Worm (Caenorhabditis elegans) whole organism, L1 larva: ENCODE results near the gene tag-280.

Source experiments
- C04F5.9 ChIP-seq: sonication (generic microtip); optimal IDR thresholded peaks from 2 replicates; lab custom pipeline; 2016; ENCODE audit warnings: missing genetic modification characterization, missing compliant biosample characterization
- C34B4.2 ChIP-seq: sonication (generic microtip); optimal IDR thresholded peaks from 2 replicates; lab custom pipeline; 2017; ENCODE audit warnings: mild to moderate bottlenecking, missing genetic modification characterization, missing compliant biosample characterization
- F16B12.6 ChIP-seq: fragments of 150-350 bp; optimal IDR thresholded peaks from 2 replicates; lab custom pipeline; 2014; ENCODE audit warnings: missing biosample characterization, missing genetic modification characterization
- aha-1 ChIP-seq: fragments of 150-350 bp; optimal IDR thresholded peaks from 2 replicates; lab custom pipeline; 2014; ENCODE audit warnings: missing biosample characterization, missing genetic modification characterization
- aly-2 ChIP-seq: fragments of 150-350 bp; optimal IDR thresholded peaks from 2 replicates; lab custom pipeline; 2014; ENCODE audit warnings: missing biosample characterization, missing genetic modification characterization
- ama-1 ChIP-seq: fragments of 150-350 bp; optimal IDR thresholded peaks from 2 replicates; lab custom pipeline; 2014
- ceh-82 ChIP-seq, 3 experiments: fragments of 150-350 bp in 1 of 3; sonication (generic microtip) in 2 of 3; optimal IDR thresholded peaks; 2 replicates each; lab custom pipeline; 2014 to 2017; ENCODE audit warnings: missing biosample characterization in 3 of 3, missing genetic modification characterization in 3 of 3
- dsc-1 ChIP-seq: sonication (generic microtip); optimal IDR thresholded peaks from 2 replicates; lab custom pipeline; 2016; ENCODE audit warnings: mild to moderate bottlenecking, missing genetic modification characterization, missing compliant biosample characterization
- efl-1 ChIP-seq, 4 experiments: fragments of 150-350 bp; optimal IDR thresholded peaks in 3 of 4; peaks in 1 of 4; 1 replicate in 1 of 4; 2 replicates in 3 of 4; lab custom pipeline; 2014; ENCODE audit warnings: missing biosample characterization in 2 of 4, missing genetic modification characterization in 2 of 4, missing genetic modification reagents in 2 of 4
- efl-3 ChIP-seq: fragments of 200-800 bp; sonication (Bioruptor generic); optimal IDR thresholded peaks from 2 replicates; lab custom pipeline; 2018; ENCODE audit warnings: mild to moderate bottlenecking, missing genetic modification characterization, missing compliant biosample characterization
- fkh-10 ChIP-seq: sonication (generic microtip); optimal IDR thresholded peaks from 2 replicates; lab custom pipeline; 2017; ENCODE audit warnings: missing biosample characterization, missing genetic modification reagents, missing genetic modification characterization
- hlh-4 ChIP-seq: sonication (generic microtip); optimal IDR thresholded peaks from 2 replicates; lab custom pipeline; 2016; ENCODE audit warnings: mild to moderate bottlenecking, missing genetic modification characterization, missing compliant biosample characterization
- hpl-2 ChIP-seq: fragments of 150-350 bp; optimal IDR thresholded peaks from 2 replicates; lab custom pipeline; 2014; ENCODE audit warnings: missing biosample characterization, missing genetic modification reagents, missing genetic modification characterization
- isw-1 ChIP-seq: fragments of 200-800 bp; sonication (Bioruptor generic); IDR thresholded peaks from 2 replicates; pipeline ENCODE4 v1.3.6; 2022; ENCODE audit warnings: missing genetic modification characterization, missing compliant biosample characterization
- jun-1 ChIP-seq: fragments of 150-350 bp; optimal IDR thresholded peaks from 2 replicates; lab custom pipeline; 2014; ENCODE audit warnings: missing biosample characterization, missing genetic modification reagents, missing genetic modification characterization
- lin-14 ChIP-seq: fragments of 200-800 bp; sonication (Bioruptor generic); optimal IDR thresholded peaks from 2 replicates; lab custom pipeline; 2018; ENCODE audit warnings: mild to moderate bottlenecking, missing genetic modification characterization, moderate library complexity, missing compliant biosample characterization
- lin-15B ChIP-seq: fragments of 150-350 bp; sonication (generic microtip); optimal IDR thresholded peaks from 3 replicates; lab custom pipeline; 2014; ENCODE audit warnings: missing biosample characterization, missing genetic modification characterization
- lin-35 ChIP-seq, 2 experiments: fragments of 150-350 bp; optimal IDR thresholded peaks; 2 replicates each; lab custom pipeline; 2014; ENCODE audit warnings: missing biosample characterization in 2 of 2, missing genetic modification characterization in 2 of 2, missing genetic modification reagents in 2 of 2
- mdl-1 ChIP-seq, 2 experiments: fragments of 150-350 bp; optimal IDR thresholded peaks; 2 replicates each; lab custom pipeline; 2014 to 2017; ENCODE audit warnings: missing biosample characterization in 2 of 2, missing genetic modification characterization in 2 of 2, inconsistent platforms in 1 of 2
- mep-1 ChIP-seq: fragments of 150-350 bp; optimal IDR thresholded peaks from 2 replicates; lab custom pipeline; 2014; ENCODE audit warnings: missing biosample characterization, missing genetic modification characterization
- nhr-12 ChIP-seq: sonication (generic microtip); optimal IDR thresholded peaks from 2 replicates; lab custom pipeline; 2017; ENCODE audit warnings: missing biosample characterization, missing genetic modification characterization
- nhr-20 ChIP-seq: sonication (generic microtip); optimal IDR thresholded peaks from 2 replicates; lab custom pipeline; 2016; ENCODE audit warnings: mild to moderate bottlenecking, missing genetic modification characterization, missing compliant biosample characterization
- nhr-237 ChIP-seq: fragments of 150-350 bp; optimal IDR thresholded peaks from 2 replicates; lab custom pipeline; 2014; ENCODE audit warnings: missing biosample characterization, missing genetic modification characterization
- nhr-28 ChIP-seq: fragments of 150-350 bp; optimal IDR thresholded peaks from 2 replicates; lab custom pipeline; 2014; ENCODE audit warnings: missing biosample characterization, missing genetic modification characterization
- nhr-47 ChIP-seq: sonication (generic microtip); optimal IDR thresholded peaks from 2 replicates; lab custom pipeline; 2016; ENCODE audit warnings: mild to moderate bottlenecking, missing genetic modification characterization, moderate library complexity, missing compliant biosample characterization
- nhr-71 ChIP-seq: sonication (generic microtip); optimal IDR thresholded peaks from 2 replicates; lab custom pipeline; 2016; ENCODE audit warnings: mild to moderate bottlenecking, missing genetic modification characterization, moderate library complexity, missing compliant biosample characterization
- nhr-77 ChIP-seq: fragments of 150-350 bp; optimal IDR thresholded peaks from 2 replicates; lab custom pipeline; 2014; ENCODE audit warnings: missing biosample characterization, missing genetic modification characterization
- pqm-1 ChIP-seq: sonication (generic microtip); optimal IDR thresholded peaks from 3 replicates; lab custom pipeline; 2017; ENCODE audit warnings: missing biosample characterization, missing genetic modification characterization
- rnt-1 ChIP-seq: sonication (generic microtip); optimal IDR thresholded peaks from 2 replicates; lab custom pipeline; 2016; ENCODE audit warnings: mild to moderate bottlenecking, missing genetic modification characterization, moderate library complexity, missing compliant biosample characterization
- sptf-1 ChIP-seq: fragments of 150-350 bp; optimal IDR thresholded peaks from 2 replicates; lab custom pipeline; 2014; ENCODE audit warnings: missing biosample characterization, missing genetic modification characterization
- tbx-2 ChIP-seq: sonication (generic microtip); optimal IDR thresholded peaks from 2 replicates; lab custom pipeline; 2016; ENCODE audit warnings: missing genetic modification characterization, missing compliant biosample characterization
- tlp-1 ChIP-seq: fragments of 150-350 bp; optimal IDR thresholded peaks from 2 replicates; lab custom pipeline; 2014; ENCODE audit warnings: missing biosample characterization, missing genetic modification characterization
- unc-130 ChIP-seq: fragments of 150-350 bp; optimal IDR thresholded peaks from 2 replicates; lab custom pipeline; 2017; ENCODE audit warnings: missing biosample characterization, missing genetic modification characterization, inconsistent platforms
- unc-30 ChIP-seq: sonication (generic microtip); optimal IDR thresholded peaks from 2 replicates; lab custom pipeline; 2017; ENCODE audit warnings: missing biosample characterization, missing genetic modification characterization
- vab-15 ChIP-seq: sonication (generic microtip); optimal IDR thresholded peaks from 2 replicates; lab custom pipeline; 2017; ENCODE audit warnings: missing genotype, mild to moderate bottlenecking, missing genetic modification characterization, missing compliant biosample characterization

The tag-280 gene

DNA sequence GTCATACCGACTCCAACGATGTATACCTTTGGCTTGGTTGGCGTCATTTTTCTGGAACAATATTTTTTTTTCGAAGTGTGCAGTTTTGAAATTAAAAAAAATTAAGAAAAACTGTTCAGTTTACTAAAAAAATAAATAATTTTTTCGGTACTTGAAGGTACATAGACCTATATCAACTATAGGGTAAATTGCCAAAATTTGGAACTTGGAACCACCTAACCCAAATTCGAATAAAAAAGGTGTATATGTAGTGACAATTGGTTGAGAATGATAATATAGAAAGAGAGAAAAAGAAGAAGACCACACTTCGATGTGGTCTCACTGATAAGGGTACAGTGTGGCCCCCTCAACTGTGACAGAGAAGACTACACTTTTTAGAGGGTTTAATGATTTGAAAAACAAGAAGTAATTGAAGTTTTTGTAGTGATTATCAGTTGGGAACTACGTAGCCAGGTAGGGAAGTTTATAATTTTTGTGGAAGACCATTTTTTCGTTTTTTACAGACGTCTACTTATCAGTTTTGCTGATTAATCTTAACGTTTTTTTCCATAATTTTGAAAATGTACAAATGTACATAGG is 34.7 kb upstream of the tag-280 start, which contains the start of gene daf-22 (continued):
- TF ChIP-seq unc-130 (no peak), tlp-1 (tag; lab: Kevin White, UChicago) (no peak), lin-15B (tag; lab: Kevin White, UChicago) (no peak), fkh-10 (GFP tag; lab: Kevin White, UChicago) (no peak), hlh-4 (tag; lab: Kevin White, UChicago) (no peak), dsc-1 (tag; lab: Kevin White, UChicago) (no peak), vab-15 (tag; lab: Kevin White, UChicago) (no peak), nhr-237 (tag; lab: Kevin White, UChicago) (no peak), mep-1 (tag; lab: Kevin White, UChicago) (no peak), isw-1 (GFP tag; lab: Robert Waterston, UW) (no peak), efl-1 (optimal IDR thresholded peaks at IDR 0.05; lab: Kevin White, UChicago) (no peak), efl-1 (GFP tag; optimal IDR thresholded peaks at IDR 0.05 in 1 of 2; lab: Kevin White, UChicago) (peak in 1 of 2 experiments; percentile 80), nhr-77 (tag; lab: Kevin White, UChicago) (no peak), C04F5.9 (tag; lab: Kevin White, UChicago) (no peak), rnt-1 (no peak), aly-2 (no peak), nhr-20 (tag; lab: Kevin White, UChicago) (peak; percentile 75), mdl-1 (tag; optimal IDR thresholded peaks at IDR 0.05; lab: Kevin White, UChicago) (no peak)

- TF ChIP-seq nhr-71 (no peak), mep-1 (tag; lab: Kevin White, UChicago) (no peak), C04F5.9 (tag; lab: Kevin White, UChicago) (no peak), unc-130 (no peak), nhr-47 (tag; lab: Kevin White, UChicago) (no peak), sptf-1 (no peak), unc-30 (tag; lab: Kevin White, UChicago) (no peak), mdl-1 (tag; optimal IDR thresholded peaks at IDR 0.05; lab: Kevin White, UChicago) (no peak), lin-35 (GFP tag; optimal IDR thresholded peaks at IDR 0.05; lab: Kevin White, UChicago) (no peak), aha-1 (tag; lab: Kevin White, UChicago) (no peak), dsc-1 (tag; lab: Kevin White, UChicago) (no peak), jun-1 (no peak), nhr-237 (tag; lab: Kevin White, UChicago) (no peak), efl-3 (no peak), nhr-28 (no peak), C34B4.2 (tag; lab: Kevin White, UChicago) (no peak), F16B12.6 (no peak), lin-14 (GFP tag; lab: Kevin White, UChicago) (no peak), pqm-1 (no peak), nhr-77 (tag; lab: Kevin White, UChicago) (no peak)
Measured at ce11 chrII:12429743-12430142, 30.7 kb upstream of the tag-280 start, which contains the start of gene Y57A10C.8. TSS of gene Y57A10C.8 (minus strand) at chrII:12429843.

DNA sequence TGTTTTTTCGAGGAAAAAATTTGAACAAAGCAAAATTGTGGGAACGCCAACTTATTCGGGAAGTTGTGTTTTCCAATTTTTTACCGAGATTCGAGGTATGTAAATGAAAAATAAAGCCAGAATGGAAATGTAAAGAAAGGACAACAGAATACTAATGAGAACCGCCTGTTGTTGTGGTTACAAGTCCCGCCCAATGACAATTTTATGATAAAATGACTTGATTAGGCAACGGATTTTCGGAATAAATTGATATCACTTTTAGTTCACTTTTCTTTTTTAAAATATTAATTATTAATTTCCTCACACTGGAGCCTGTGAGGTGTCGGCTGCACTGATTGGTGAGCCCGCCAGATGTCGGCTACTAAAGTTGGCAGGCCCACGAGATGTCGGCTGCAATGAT is 28.1 kb upstream of the tag-280 start, which contains the start of gene dct-12:
TSS of gene dct-12 (minus strand) at position 101 of the 400 bp plus-strand sequence.
- no peak for TF ChIP-seq hpl-2 (GFP tag; lab: Kevin White, UChicago)
- TF ChIP-seq isw-1 (GFP tag; lab: Robert Waterston, UW) = no peak
- no peak for TF ChIP-seq nhr-12
- no peak for TF ChIP-seq jun-1
- no peak for TF ChIP-seq ama-1 (lab: Kevin White, UChicago)
- TF ChIP-seq tbx-2 (tag; lab: Kevin White, UChicago) = no peak
- TF ChIP-seq ceh-82 (tag; optimal IDR thresholded peaks at IDR 0.05; lab: Kevin White, UChicago) = no peak
- TF ChIP-seq nhr-71 = no peak

DNA sequence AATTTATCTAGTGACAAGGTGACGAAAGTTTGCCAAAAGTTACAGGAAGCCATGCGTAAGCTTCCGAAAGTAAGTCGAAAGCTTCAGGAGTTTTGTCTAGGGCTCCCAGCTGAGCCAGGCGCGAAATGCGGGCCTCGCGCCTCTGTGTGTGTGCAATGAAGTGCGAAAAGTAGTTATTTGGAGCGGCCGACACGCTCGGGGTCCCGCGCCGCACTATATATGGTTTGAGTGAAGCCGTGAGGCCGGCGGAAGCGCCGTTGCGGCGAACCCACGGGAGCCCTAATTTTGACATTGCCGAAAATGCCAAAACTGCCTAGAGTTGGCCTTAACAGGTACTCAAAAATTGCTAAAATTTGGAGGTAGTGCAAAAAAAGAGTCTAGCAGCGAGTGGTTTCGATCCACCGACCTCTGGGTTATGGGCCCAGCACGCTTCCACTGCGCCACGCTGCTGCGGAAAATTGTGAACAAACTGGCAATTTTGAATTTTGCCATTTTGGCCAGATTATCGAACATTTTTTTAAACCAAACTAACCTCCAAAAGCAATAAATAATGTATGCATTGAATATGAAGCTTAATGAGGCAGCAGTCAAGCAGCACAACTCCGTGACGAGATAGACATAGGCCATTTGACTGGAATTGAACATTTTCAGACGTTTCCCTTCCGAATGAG is 25.1 kb upstream of the tag-280 start:
- TF ChIP-seq nhr-20 (tag; lab: Kevin White, UChicago) = no peak
- TF ChIP-seq efl-1 (optimal IDR thresholded peaks at IDR 0.05; lab: Kevin White, UChicago) = no peak
- TF ChIP-seq efl-1 (GFP tag; optimal IDR thresholded peaks at IDR 0.05 in 1 of 2; lab: Kevin White, UChicago) = peak in 1 of 2 experiments; percentile 52
